Worm (Caenorhabditis elegans) whole organism, young adult: Measurements from ENCODE around the gene C16C10.4.

ENCODE experiments used
- B0019.2 ChIP-seq: fragments of 200-800 bp; sonication (Bioruptor generic); conservative IDR thresholded peaks from 2 replicates; pipeline ENCODE4 v1.3.6; 2022; ENCODE audit warnings: missing genetic modification reagents, missing genetic modification characterization, missing compliant biosample characterization
- B0261.1 ChIP-seq: sonication (generic microtip); optimal IDR thresholded peaks from 2 replicates; lab custom pipeline; 2016; ENCODE audit warnings: mild to moderate bottlenecking, missing genetic modification characterization, moderate library complexity, missing compliant biosample characterization
- B0336.3 ChIP-seq: fragments of 200-800 bp; sonication (Bioruptor generic); IDR thresholded peaks from 2 replicates; pipeline ENCODE4 v1.3.6; 2022; ENCODE audit warnings: missing genetic modification characterization, missing compliant biosample characterization
- C06A6.2 ChIP-seq: fragments of 200-800 bp; sonication (Bioruptor generic); conservative IDR thresholded peaks from 2 replicates; pipeline ENCODE4 v1.3.6; 2022; ENCODE audit warnings: missing genetic modification characterization, missing compliant biosample characterization
- D2030.7 ChIP-seq: fragments of 200-800 bp; sonication (Bioruptor generic); IDR thresholded peaks from 2 replicates; pipeline ENCODE4 v1.3.6; 2022; ENCODE audit warnings: missing genetic modification reagents, missing genetic modification characterization, missing compliant biosample characterization
- F22D6.2 ChIP-seq: sonication (generic microtip); optimal IDR thresholded peaks from 2 replicates; lab custom pipeline; 2016; ENCODE audit warnings: mild to moderate bottlenecking, missing genetic modification characterization, missing compliant biosample characterization
- F23B12.7 ChIP-seq: sonication (generic microtip); optimal IDR thresholded peaks from 2 replicates; lab custom pipeline; 2017; ENCODE audit warnings: missing genetic modification characterization, mild to moderate bottlenecking, missing compliant biosample characterization, antibody characterized with exemption, moderate library complexity; ENCODE audit not compliant: insufficient read depth
- F52B5.7 ChIP-seq: sonication (generic microtip); optimal IDR thresholded peaks from 2 replicates; lab custom pipeline; 2016; ENCODE audit warnings: mild to moderate bottlenecking, missing genetic modification characterization, missing compliant biosample characterization
- F55B11.4 ChIP-seq: sonication (generic microtip); optimal IDR thresholded peaks from 2 replicates; lab custom pipeline; 2016; ENCODE audit warnings: missing compliant biosample characterization, missing genetic modification characterization, borderline replicate concordance; ENCODE audit not compliant: insufficient read depth
- F57A8.1 ChIP-seq: fragments of 200-800 bp; sonication (Bioruptor generic); optimal IDR thresholded peaks from 2 replicates; lab custom pipeline; 2018; ENCODE audit warnings: mild to moderate bottlenecking, missing genetic modification characterization, moderate library complexity, missing compliant biosample characterization
- T07F8.4 ChIP-seq: sonication (generic microtip); optimal IDR thresholded peaks from 2 replicates; lab custom pipeline; 2016; ENCODE audit warnings: mild to moderate bottlenecking, missing genetic modification characterization, moderate library complexity, missing compliant biosample characterization
- Y53G8AR.9 ChIP-seq: fragments of 200-800 bp; sonication (Bioruptor generic); conservative IDR thresholded peaks from 2 replicates; pipeline ENCODE4 v1.3.6; 2022; ENCODE audit warnings: missing genetic modification reagents, missing genetic modification characterization, missing compliant biosample characterization
- Y67H2A.10 ChIP-seq: fragments of 200-800 bp; sonication (Bioruptor generic); conservative IDR thresholded peaks from 2 replicates; pipeline ENCODE4 v1.3.6; 2022; ENCODE audit warnings: missing genetic modification reagents, missing genetic modification characterization, missing compliant biosample characterization
- ama-1 ChIP-seq, 3 experiments: fragments of 150-350 bp in 1 of 3; sonication (generic microtip) in 2 of 3; optimal IDR thresholded peaks; 2 replicates each; lab custom pipeline; 2014 to 2018; ENCODE audit warnings: missing biosample characterization in 2 of 3, missing genetic modification characterization in 2 of 3, missing genetic modification reagents in 2 of 3
- attf-3 ChIP-seq: fragments of 200-800 bp; sonication (Bioruptor generic); conservative IDR thresholded peaks from 2 replicates; pipeline ENCODE4 v1.3.6; 2022; ENCODE audit warnings: missing genetic modification reagents, missing genetic modification characterization, missing compliant biosample characterization
- bed-2 ChIP-seq: fragments of 200-800 bp; sonication (Bioruptor generic); IDR thresholded peaks from 2 replicates; pipeline ENCODE4 v1.3.6; 2022; ENCODE audit warnings: missing genetic modification reagents, missing genetic modification characterization, missing compliant biosample characterization
- ccch-3 ChIP-seq: fragments of 200-800 bp; sonication (Bioruptor generic); optimal IDR thresholded peaks from 2 replicates; lab custom pipeline; 2018; ENCODE audit warnings: mild to moderate bottlenecking, missing genetic modification characterization, missing compliant biosample characterization
- ceh-100 ChIP-seq: fragments of 200-800 bp; sonication (Bioruptor generic); IDR thresholded peaks from 2 replicates; pipeline ENCODE4 v1.3.6; 2022; ENCODE audit warnings: missing genetic modification reagents, missing genetic modification characterization, missing compliant biosample characterization
- ceh-40 ChIP-seq: fragments of 200-800 bp; sonication (Bioruptor generic); IDR thresholded peaks from 2 replicates; pipeline ENCODE4 v1.3.6; 2022; ENCODE audit warnings: missing genetic modification characterization, missing compliant biosample characterization
- dpl-1 ChIP-seq: fragments of 150-350 bp; optimal IDR thresholded peaks from 2 replicates; lab custom pipeline; 2014; ENCODE audit warnings: missing biosample characterization, missing genetic modification reagents, missing genetic modification characterization
- efl-1 ChIP-seq: fragments of 150-350 bp; optimal IDR thresholded peaks from 2 replicates; lab custom pipeline; 2014; ENCODE audit warnings: missing biosample characterization, missing genetic modification reagents, missing genetic modification characterization
- ekl-4 ChIP-seq: fragments of 200-800 bp; sonication (Bioruptor generic); IDR thresholded peaks from 2 replicates; pipeline ENCODE4 v1.3.6; 2022; ENCODE audit warnings: missing genetic modification reagents, missing genetic modification characterization, missing compliant biosample characterization
- gei-17 ChIP-seq: fragments of 200-800 bp; sonication (Bioruptor generic); optimal IDR thresholded peaks from 2 replicates; lab custom pipeline; 2018; ENCODE audit warnings: mild to moderate bottlenecking, missing genetic modification characterization, missing compliant biosample characterization
- hlh-26 ChIP-seq: fragments of 200-800 bp; sonication (Bioruptor generic); conservative IDR thresholded peaks from 2 replicates; pipeline ENCODE4 v1.3.6; 2022; ENCODE audit warnings: missing genetic modification reagents, missing genetic modification characterization, missing compliant biosample characterization
- hmg-20 ChIP-seq: fragments of 200-800 bp; sonication (Bioruptor generic); IDR thresholded peaks from 2 replicates; pipeline ENCODE4 v1.3.6; 2022; ENCODE audit warnings: missing genetic modification reagents, missing genetic modification characterization, missing compliant biosample characterization
- hrde-1 ChIP-seq: sonication (generic microtip); optimal IDR thresholded peaks from 2 replicates; lab custom pipeline; 2016; ENCODE audit warnings: missing genetic modification characterization, mild to moderate bottlenecking, missing compliant biosample characterization, moderate library complexity, missing genotype, missing genetic modification reagents, borderline replicate concordance
- lag-1 ChIP-seq: fragments of 200-800 bp; sonication (Bioruptor generic); IDR thresholded peaks from 2 replicates; pipeline ENCODE4 v1.3.6; 2022; ENCODE audit warnings: missing genetic modification reagents, missing genetic modification characterization, missing compliant biosample characterization
- lir-1 ChIP-seq: fragments of 200-800 bp; sonication (Bioruptor generic); conservative IDR thresholded peaks from 2 replicates; pipeline ENCODE4 v1.3.6; 2022; ENCODE audit warnings: missing genetic modification reagents, missing genetic modification characterization, missing compliant biosample characterization
- lsl-1 ChIP-seq: fragments of 200-800 bp; sonication (Bioruptor generic); optimal IDR thresholded peaks from 2 replicates; lab custom pipeline; 2018; ENCODE audit warnings: mild to moderate bottlenecking, missing genetic modification characterization, moderate library complexity, missing compliant biosample characterization
- madf-3 ChIP-seq: fragments of 200-800 bp; sonication (Bioruptor generic); IDR thresholded peaks from 2 replicates; pipeline ENCODE4 v1.3.6; 2022; ENCODE audit warnings: missing genetic modification reagents, missing genetic modification characterization, missing compliant biosample characterization
- madf-6 ChIP-seq: fragments of 200-800 bp; sonication (Bioruptor generic); IDR thresholded peaks from 2 replicates; pipeline ENCODE4 v1.3.6; 2022; ENCODE audit warnings: missing genetic modification reagents, missing genetic modification characterization, missing compliant biosample characterization
- mel-28 ChIP-seq: sonication (generic microtip); optimal IDR thresholded peaks from 2 replicates; lab custom pipeline; 2016; ENCODE audit warnings: borderline replicate concordance, mild to moderate bottlenecking, missing genetic modification characterization, missing compliant biosample characterization
- mxl-1 ChIP-seq: sonication (generic microtip); optimal IDR thresholded peaks from 2 replicates; lab custom pipeline; 2016; ENCODE audit warnings: missing genetic modification characterization, missing compliant biosample characterization
- nfya-1 ChIP-seq: sonication (generic microtip); optimal IDR thresholded peaks from 2 replicates; lab custom pipeline; 2017; ENCODE audit warnings: antibody characterized with exemption, missing compliant biosample characterization, missing genetic modification characterization, borderline replicate concordance; ENCODE audit not compliant: insufficient read depth
- nfya-2 ChIP-seq: fragments of 200-800 bp; sonication (Bioruptor generic); IDR thresholded peaks from 2 replicates; pipeline ENCODE4 v1.3.6; 2022; ENCODE audit warnings: missing genetic modification reagents, missing genetic modification characterization, missing compliant biosample characterization
- nhr-120 ChIP-seq: fragments of 200-800 bp; sonication (Bioruptor generic); IDR thresholded peaks from 2 replicates; pipeline ENCODE4 v1.3.6; 2022; ENCODE audit warnings: missing genetic modification characterization, missing compliant biosample characterization
- nhr-179 ChIP-seq: sonication (generic microtip); optimal IDR thresholded peaks from 2 replicates; lab custom pipeline; 2016; ENCODE audit warnings: mild to moderate bottlenecking, missing genetic modification characterization, missing compliant biosample characterization
- nhr-27 ChIP-seq: fragments of 200-800 bp; sonication (Bioruptor generic); optimal IDR thresholded peaks from 2 replicates; lab custom pipeline; 2018; ENCODE audit warnings: mild to moderate bottlenecking, missing genetic modification characterization, moderate library complexity, missing compliant biosample characterization
- pbrm-1 ChIP-seq: fragments of 200-800 bp; sonication (Bioruptor generic); IDR thresholded peaks from 2 replicates; pipeline ENCODE4 v1.3.6; 2022; ENCODE audit warnings: missing genetic modification reagents, missing genetic modification characterization, missing compliant biosample characterization
- rpc-1 ChIP-seq, 2 experiments: fragments of 150-350 bp in 1 of 2; sonication (generic microtip) in 1 of 2; optimal IDR thresholded peaks; 2 replicates each; lab custom pipeline; 2014 to 2018; ENCODE audit warnings: missing biosample characterization in 1 of 2, missing genetic modification characterization in 1 of 2, missing genetic modification reagents in 1 of 2, missing genotype in 1 of 2
- sea-2 ChIP-seq: fragments of 200-800 bp; sonication (Bioruptor generic); IDR thresholded peaks from 2 replicates; pipeline ENCODE4 v1.3.6; 2022; ENCODE audit warnings: missing genetic modification characterization, missing compliant biosample characterization
- snpc-1.1 ChIP-seq: sonication (generic microtip); optimal IDR thresholded peaks from 2 replicates; lab custom pipeline; 2017; ENCODE audit warnings: missing genetic modification characterization, mild to moderate bottlenecking, missing compliant biosample characterization, antibody characterized with exemption, moderate library complexity, missing genotype, missing genetic modification reagents; ENCODE audit not compliant: insufficient read depth
- snpc-3.4 ChIP-seq: sonication (generic microtip); optimal IDR thresholded peaks from 2 replicates; lab custom pipeline; 2017; ENCODE audit warnings: missing genetic modification characterization, mild to moderate bottlenecking, missing compliant biosample characterization, antibody characterized with exemption, moderate library complexity, missing genotype, missing genetic modification reagents
- somi-1 ChIP-seq: fragments of 200-800 bp; sonication (Bioruptor generic); optimal IDR thresholded peaks from 2 replicates; lab custom pipeline; 2018; ENCODE audit warnings: mild to moderate bottlenecking, missing genetic modification characterization, missing compliant biosample characterization
- unc-62 ChIP-seq: fragments of 150-350 bp; optimal IDR thresholded peaks from 2 replicates; lab custom pipeline; 2014; ENCODE audit warnings: missing biosample characterization, missing genetic modification reagents, missing genetic modification characterization
- xnd-1 ChIP-seq: sonication (generic microtip); optimal IDR thresholded peaks from 2 replicates; lab custom pipeline; 2016; ENCODE audit warnings: missing genotype, missing genetic modification reagents, missing genetic modification characterization, missing compliant biosample characterization
- ztf-18 ChIP-seq: sonication (generic microtip); optimal IDR thresholded peaks from 2 replicates; lab custom pipeline; 2016; ENCODE audit warnings: missing genotype, mild to moderate bottlenecking, missing genetic modification characterization, missing compliant biosample characterization
- ztf-26 ChIP-seq: sonication (generic microtip); optimal IDR thresholded peaks from 2 replicates; lab custom pipeline; 2017; ENCODE audit warnings: missing genetic modification characterization, missing compliant biosample characterization

C16C10.4 gene

DNA sequence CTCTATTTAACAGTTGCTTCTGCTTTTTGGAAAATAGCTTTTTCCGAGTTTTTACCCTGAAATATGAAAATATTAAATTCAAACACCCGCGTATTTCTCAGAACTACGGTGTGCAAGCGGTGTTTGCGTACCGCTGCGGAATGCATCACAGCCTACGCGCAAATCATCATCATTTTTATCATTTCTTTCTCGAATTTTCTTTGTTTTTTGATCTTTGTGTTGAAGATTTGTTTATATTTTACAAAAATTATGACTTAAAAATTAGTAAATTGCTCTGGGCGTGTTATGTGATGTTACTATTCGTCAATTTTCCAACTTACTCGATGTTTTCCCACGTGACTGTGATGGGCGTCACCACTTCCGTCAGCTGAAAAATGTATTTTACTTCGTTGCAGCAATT lies 20.2 kb upstream of the C16C10.4 start (continued):
- TF ChIP-seq F57A8.1 (GFP tag; lab: Kevin White, UChicago) (no peak), hrde-1 (no peak), B0336.3 (GFP tag; lab: Robert Waterston, UW) (no peak), attf-3 (no peak), xnd-1 (tag; lab: Kevin White, UChicago) (no peak), lag-1 (no peak), nfya-2 (GFP tag; lab: Robert Waterston, UW) (no peak), sea-2 (no peak), nhr-179 (tag; lab: Kevin White, UChicago) (no peak), unc-62 (GFP tag; lab: Kevin White, UChicago) (no peak), mxl-1 (no peak), nhr-27 (tag; lab: Kevin White, UChicago) (no peak), nhr-120 (GFP tag; lab: Robert Waterston, UW) (no peak), F52B5.7 (no peak), madf-6 (GFP tag; lab: Robert Waterston, UW) (peak; percentile 57), C06A6.2 (GFP tag; lab: Robert Waterston, UW) (no peak), lsl-1 (peak; percentile 74), ekl-4 (peak; percentile 59), ceh-100 (GFP tag; lab: Robert Waterston, UW) (no peak), D2030.7 (GFP tag; lab: Robert Waterston, UW) (no peak), somi-1 (GFP tag; lab: Kevin White, UChicago) (no peak), B0019.2 (no peak), T07F8.4 (tag; lab: Kevin White, UChicago) (no peak), mel-28 (tag; lab: Kevin White, UChicago) (no peak), dpl-1 (peak; percentile 86), gei-17 (GFP tag; lab: Kevin White, UChicago) (no peak), snpc-3.4 (no peak), snpc-1.1 (tag; lab: Kevin White, UChicago) (no peak), hlh-26 (GFP tag; lab: Robert Waterston, UW) (no peak), efl-1 (GFP tag; lab: Kevin White, UChicago) (peak; percentile 80), Y53G8AR.9 (GFP tag; lab: Robert Waterston, UW) (no peak), ccch-3 (GFP tag; lab: Kevin White, UChicago) (no peak), pbrm-1 (no peak), F22D6.2 (tag; lab: Kevin White, UChicago) (no peak), nfya-1 (tag; lab: Kevin White, UChicago) (no peak), rpc-1 (optimal IDR thresholded peaks at IDR 0.05; lab: Kevin White, UChicago) (peak; percentile 4), rpc-1 (tag; optimal IDR thresholded peaks at IDR 0.05; lab: Kevin White, UChicago) (no peak), F23B12.7 (peak; percentile 40), B0261.1 (tag; lab: Kevin White, UChicago) (no peak), F55B11.4 (tag; lab: Kevin White, UChicago) (no peak), lir-1 (GFP tag; lab: Robert Waterston, UW) (no peak), Y67H2A.10 (GFP tag; lab: Robert Waterston, UW) (no peak), ceh-40 (no peak), madf-3 (GFP tag; lab: Robert Waterston, UW) (no peak), ztf-18 (tag; lab: Kevin White, UChicago) (no peak), ztf-26 (tag; lab: Kevin White, UChicago) (no peak), bed-2 (GFP tag; lab: Robert Waterston, UW) (no peak), hmg-20 (GFP tag; lab: Robert Waterston, UW) (no peak), ama-1 (optimal IDR thresholded peaks at IDR 0.05; lab: Kevin White, UChicago) (peak; percentile 67), ama-1 (GFP tag; optimal IDR thresholded peaks at IDR 0.05; lab: Kevin White, UChicago) (no peak)
